Fruit fly (Drosophila melanogaster) whole organism, embryonic: ENCODE data around the gene sbr.

Experiments used
- Atf-2 ChIP-seq: fragments of 200-800 bp; sonication (Bioruptor generic); optimal IDR thresholded peaks from 2 replicates; lab custom pipeline; 2016; ENCODE audit warnings: missing biosample characterization, missing genetic modification characterization
- Awh ChIP-seq: fragments of 200-800 bp; sonication (Bioruptor generic); IDR thresholded peaks from 2 replicates; pipeline ENCODE4, ENCODE4 v1.3.6; 2022; ENCODE audit warnings: missing biosample characterization, missing genetic modification characterization
- Bgb ChIP-seq: fragments of 200-800 bp; sonication (Bioruptor generic); IDR thresholded peaks from 2 replicates; pipeline ENCODE4 v1.3.6; 2022; ENCODE audit warnings: missing biosample characterization, missing genetic modification characterization; ENCODE audit not compliant: partially characterized antibody
- BtbVII ChIP-seq: fragments of 200-800 bp; sonication (Bioruptor generic); optimal IDR thresholded peaks from 3 replicates; lab custom pipeline; 2017; ENCODE audit warnings: missing biosample characterization, mild to moderate bottlenecking, missing genetic modification characterization
- CG10462 ChIP-seq: fragments of 200-800 bp; sonication (Bioruptor generic); optimal IDR thresholded peaks from 2 replicates; lab custom pipeline; 2016; ENCODE audit warnings: missing biosample characterization, missing genetic modification characterization
- CG10543 ChIP-seq: fragments of 200-800 bp; sonication (Bioruptor generic); optimal IDR thresholded peaks from 3 replicates; lab custom pipeline; 2017; ENCODE audit warnings: missing biosample characterization, mild to moderate bottlenecking, missing genetic modification characterization, moderate library complexity
- CG11456 ChIP-seq: fragments of 200-800 bp; sonication (Bioruptor generic); IDR thresholded peaks from 3 replicates; pipeline ENCODE4 v1.3.6; 2022; ENCODE audit warnings: missing biosample characterization, missing genetic modification characterization
- CG12236 ChIP-seq: fragments of 200-800 bp; sonication (Bioruptor generic); optimal IDR thresholded peaks from 2 replicates; lab custom pipeline; 2016; ENCODE audit warnings: missing biosample characterization, missing genetic modification characterization
- CG12299 ChIP-seq: fragments of 200-800 bp; sonication (Bioruptor generic); optimal IDR thresholded peaks from 2 replicates; lab custom pipeline; 2018; ENCODE audit warnings: missing biosample characterization, mild to moderate bottlenecking, missing genetic modification characterization
- CG12744 ChIP-seq: fragments of 200-800 bp; sonication (Bioruptor generic); optimal IDR thresholded peaks from 2 replicates; lab custom pipeline; 2016; ENCODE audit warnings: missing biosample characterization, missing genetic modification characterization
- CG13624 ChIP-seq: fragments of 200-800 bp; sonication (Bioruptor generic); optimal IDR thresholded peaks from 2 replicates; lab custom pipeline; 2016; ENCODE audit warnings: missing biosample characterization, missing genetic modification characterization
- CG14860 ChIP-seq: fragments of 200-800 bp; sonication (Bioruptor generic); IDR thresholded peaks from 3 replicates; pipeline ENCODE4 v1.3.6; 2022; ENCODE audit warnings: missing biosample characterization, missing genetic modification characterization; ENCODE audit not compliant: partially characterized antibody
- CG14965 ChIP-seq: fragments of 200-800 bp; sonication (Bioruptor generic); optimal IDR thresholded peaks from 2 replicates; lab custom pipeline; 2016; ENCODE audit warnings: missing biosample characterization, missing genetic modification characterization, borderline replicate concordance
- CG16779 ChIP-seq: fragments of 200-800 bp; sonication (Bioruptor generic); IDR thresholded peaks from 2 replicates; pipeline ENCODE4 v1.3.6; 2022; ENCODE audit warnings: missing biosample characterization, missing genetic modification characterization
- CG16813 ChIP-seq: fragments of 200-800 bp; sonication (Bioruptor generic); IDR thresholded peaks from 3 replicates; pipeline ENCODE4 v1.3.6; 2022; ENCODE audit warnings: missing biosample characterization, missing genetic modification characterization; ENCODE audit not compliant: partially characterized antibody
- CG17802 ChIP-seq: fragments of 200-800 bp; sonication (Bioruptor generic); optimal IDR thresholded peaks from 2 replicates; lab custom pipeline; 2018; ENCODE audit warnings: missing biosample characterization, mild to moderate bottlenecking, missing genetic modification characterization, moderate library complexity
- CG17912 ChIP-seq: fragments of 200-800 bp; sonication (Bioruptor generic); optimal IDR thresholded peaks from 2 replicates; lab custom pipeline; 2018; ENCODE audit warnings: missing biosample characterization, mild to moderate bottlenecking, missing genetic modification characterization
- CG18011 ChIP-seq: fragments of 200-800 bp; sonication (Bioruptor generic); optimal IDR thresholded peaks from 2 replicates; lab custom pipeline; 2017; ENCODE audit warnings: missing biosample characterization, missing genetic modification characterization, mild to moderate bottlenecking, moderate library complexity, missing genotype
- CG34376 ChIP-seq: fragments of 200-800 bp; sonication (Bioruptor generic); optimal IDR thresholded peaks from 2 replicates; lab custom pipeline; 2018; ENCODE audit warnings: missing biosample characterization, mild to moderate bottlenecking, missing genetic modification characterization
- CG43689 ChIP-seq: fragments of 200-800 bp; sonication (Bioruptor generic); IDR thresholded peaks from 2 replicates; pipeline ENCODE4 v1.3.6; 2022; ENCODE audit warnings: missing biosample characterization, missing genetic modification characterization
- CG6765 ChIP-seq: fragments of 200-800 bp; sonication (Bioruptor generic); optimal IDR thresholded peaks from 3 replicates; lab custom pipeline; 2017; ENCODE audit warnings: missing biosample characterization, mild to moderate bottlenecking, missing genetic modification characterization
- CG6791 ChIP-seq: fragments of 200-800 bp; sonication (Bioruptor generic); IDR thresholded peaks from 3 replicates; pipeline ENCODE4 v1.3.6; 2022; ENCODE audit warnings: missing biosample characterization, missing genetic modification characterization; ENCODE audit not compliant: partially characterized antibody
- Dref ChIP-seq: fragments of 200-800 bp; sonication (Bioruptor generic); IDR thresholded peaks from 2 replicates; pipeline ENCODE4 v1.3.6; 2022; ENCODE audit warnings: missing biosample characterization, missing genetic modification characterization
- Gug ChIP-seq: fragments of 200-800 bp; sonication (Bioruptor generic); IDR thresholded peaks from 4 replicates; pipeline ENCODE4 v1.3.6; 2022; ENCODE audit warnings: missing biosample characterization, missing genetic modification characterization
- Hmr ChIP-seq: fragments of 200-800 bp; sonication (Bioruptor generic); optimal IDR thresholded peaks from 3 replicates; lab custom pipeline; 2017; ENCODE audit warnings: mild to moderate bottlenecking, missing biosample characterization, missing genetic modification reagents, missing genetic modification characterization
- Hr51 ChIP-seq, 2 experiments: fragments of 200-800 bp; sonication (Bioruptor generic); optimal IDR thresholded peaks; 2 replicates in 1 of 2; 3 replicates in 1 of 2; lab custom pipeline; 2016 to 2018; ENCODE audit warnings: missing biosample characterization in 2 of 2, missing genetic modification characterization in 2 of 2, mild to moderate bottlenecking in 1 of 2, moderate library complexity in 1 of 2
- Pdp1 ChIP-seq, 2 experiments: fragments of 200-800 bp; sonication (Bioruptor generic); optimal IDR thresholded peaks; 3 replicates each; lab custom pipeline; 2016; ENCODE audit warnings: missing biosample characterization in 2 of 2, missing genetic modification characterization in 2 of 2, mild to moderate bottlenecking in 1 of 2, moderate library complexity in 1 of 2
- Sin3A ChIP-seq: fragments of >200 bp; optimal IDR thresholded peaks from 2 replicates; lab custom pipeline; 2018
- TFAM ChIP-seq: fragments of 200-800 bp; sonication (Bioruptor generic); optimal IDR thresholded peaks from 2 replicates; lab custom pipeline; 2017; ENCODE audit warnings: missing biosample characterization, missing genetic modification characterization, inconsistent platforms
- cg ChIP-seq: fragments of 200-800 bp; sonication (Bioruptor generic); optimal IDR thresholded peaks from 3 replicates; lab custom pipeline; 2019; ENCODE audit warnings: missing biosample characterization, mild to moderate bottlenecking, missing genetic modification characterization, moderate library complexity
- chif ChIP-seq, 2 experiments: fragments of 200-800 bp; sonication (Bioruptor generic); optimal IDR thresholded peaks; 3 replicates each; lab custom pipeline; 2016; ENCODE audit warnings: missing biosample characterization in 2 of 2, missing genetic modification characterization in 2 of 2
- chm ChIP-seq: fragments of 200-800 bp; sonication (Bioruptor generic); IDR thresholded peaks from 2 replicates; pipeline ENCODE4 v1.3.6; 2022; ENCODE audit warnings: missing biosample characterization, missing genetic modification characterization
- crp ChIP-seq, 2 experiments: fragments of 200-800 bp; sonication (Bioruptor generic); optimal IDR thresholded peaks; 2 replicates in 1 of 2; 3 replicates in 1 of 2; lab custom pipeline; 2017; ENCODE audit warnings: missing biosample characterization in 2 of 2, missing genetic modification characterization in 2 of 2, mild to moderate bottlenecking in 1 of 2, moderate library complexity in 1 of 2
- en ChIP-seq: fragments of 200-800 bp; sonication (Bioruptor generic); optimal IDR thresholded peaks from 2 replicates; lab custom pipeline; 2016; ENCODE audit warnings: missing biosample characterization, missing genetic modification characterization
- fu2 ChIP-seq: fragments of 200-800 bp; sonication (Bioruptor generic); optimal IDR thresholded peaks from 2 replicates; lab custom pipeline; 2016; ENCODE audit warnings: missing biosample characterization, missing genetic modification characterization
- gce ChIP-seq: fragments of 200-800 bp; sonication (Bioruptor generic); IDR thresholded peaks from 3 replicates; pipeline ENCODE4 v1.3.6; 2022; ENCODE audit warnings: missing biosample characterization, missing genetic modification characterization
- gro ChIP-seq: fragments of 200-800 bp; sonication (Bioruptor generic); optimal IDR thresholded peaks from 2 replicates; lab custom pipeline; 2016; ENCODE audit warnings: missing biosample characterization, missing genetic modification characterization
- hbn ChIP-seq: fragments of 200-800 bp; sonication (Bioruptor generic); IDR thresholded peaks from 2 replicates; pipeline ENCODE4 v1.3.6; 2022; ENCODE audit warnings: missing biosample characterization, missing genetic modification characterization; ENCODE audit not compliant: partially characterized antibody
- jigr1 ChIP-seq: fragments of 200-800 bp; sonication (Bioruptor generic); IDR thresholded peaks from 3 replicates; pipeline ENCODE4 v1.3.6; 2022; ENCODE audit warnings: missing biosample characterization, missing genetic modification characterization
- lola ChIP-seq, 3 experiments: fragments of >200 bp in 2 of 3; fragments of 200-800 bp in 1 of 3; sonication (Bioruptor generic) in 1 of 3; optimal IDR thresholded peaks; 2 replicates each; lab custom pipeline; 2017 to 2019; ENCODE audit warnings: missing biosample characterization in 3 of 3, missing genetic modification characterization in 3 of 3, mild to moderate bottlenecking in 1 of 3, moderate library complexity in 1 of 3
- maf-S ChIP-seq: fragments of 200-800 bp; sonication (Bioruptor generic); optimal IDR thresholded peaks from 2 replicates; lab custom pipeline; 2016; ENCODE audit warnings: missing biosample characterization, missing genetic modification characterization
- nerfin-1 ChIP-seq: fragments of 200-800 bp; sonication (Bioruptor generic); optimal IDR thresholded peaks from 3 replicates; lab custom pipeline; 2019; ENCODE audit warnings: missing biosample characterization, mild to moderate bottlenecking, missing genetic modification characterization, moderate library complexity
- schlank ChIP-seq: fragments of 200-800 bp; sonication (Bioruptor generic); optimal IDR thresholded peaks from 2 replicates; lab custom pipeline; 2018; ENCODE audit warnings: missing biosample characterization, mild to moderate bottlenecking, missing genetic modification characterization
- shn ChIP-seq: fragments of 200-800 bp; sonication (Bioruptor generic); optimal IDR thresholded peaks from 3 replicates; lab custom pipeline; 2016; ENCODE audit warnings: missing biosample characterization, missing genetic modification characterization
- slou ChIP-seq: fragments of 200-800 bp; sonication (Bioruptor generic); optimal IDR thresholded peaks from 3 replicates; lab custom pipeline; 2016; ENCODE audit warnings: missing biosample characterization, missing genetic modification characterization
- ssp ChIP-seq: fragments of 200-800 bp; sonication (Bioruptor generic); IDR thresholded peaks from 2 replicates; pipeline ENCODE4 v1.3.6; 2022; ENCODE audit warnings: missing biosample characterization, missing genetic modification characterization
- toy ChIP-seq: fragments of 200-800 bp; sonication (Bioruptor generic); IDR thresholded peaks from 2 replicates; pipeline ENCODE4 v1.3.6; 2022; ENCODE audit warnings: missing biosample characterization, missing genetic modification characterization
- twi ChIP-seq: fragments of 200-800 bp; optimal IDR thresholded peaks from 2 replicates; lab custom pipeline; 2019; ENCODE audit warnings: missing biosample characterization, mild to moderate bottlenecking, missing genetic modification characterization, moderate library complexity

sbr gene

dm6 chrX:10802457-10803378 lies 44.2 kb downstream of the sbr start (continued):
- TF ChIP-seq CG10543 (GFP tag; lab: Kevin White, UChicago) (peak; percentile 9), twi (tag; lab: Kevin White, UChicago) (peak; percentile 42), BtbVII (peak; percentile 41), Hmr (GFP tag; lab: Kevin White, UChicago) (no peak), jigr1 (no peak), gro (no peak), Bgb (GFP tag; lab: Robert Waterston, UW) (no peak), CG43689 (GFP tag; lab: Robert Waterston, UW) (no peak), nerfin-1 (tag; lab: Kevin White, UChicago) (peak; percentile 55), Hr51 (GFP tag; optimal IDR thresholded peaks at IDR 0.05; lab: Kevin White, UChicago) (peak in 1 of 2 experiments; percentile 86), Dref (GFP tag; lab: Robert Waterston, UW) (no peak), CG11456 (no peak), CG14860 (no peak), schlank (no peak), Sin3A (lab: Kevin White, UChicago) (no peak), CG10462 (GFP tag; lab: Kevin White, UChicago) (peak; percentile 41), chm (GFP tag; lab: Robert Waterston, UW) (no peak), CG17802 (tag; lab: Kevin White, UChicago) (no peak), gce (GFP tag; lab: Robert Waterston, UW) (peak; percentile 8; the same call in 1 of the 3 replicates), en (no peak), CG12744 (GFP tag; lab: Kevin White, UChicago) (no peak), CG14965 (GFP tag; lab: Kevin White, UChicago) (no peak), CG34376 (GFP tag; lab: Kevin White, UChicago) (no peak), lola (GFP tag; optimal IDR thresholded peaks at IDR 0.05; lab: Kevin White, UChicago) (peak in 1 of 3 experiments; percentile 65), cg (GFP tag; lab: Kevin White, UChicago) (peak; percentile 80), slou (no peak), maf-S (GFP tag; lab: Kevin White, UChicago) (no peak), Gug (GFP tag; lab: Robert Waterston, UW) (no peak), CG6765 (GFP tag; lab: Kevin White, UChicago) (peak; percentile 52), TFAM (GFP tag; lab: Kevin White, UChicago) (no peak), fu2 (GFP tag; lab: Kevin White, UChicago) (no peak), CG16779 (GFP tag; lab: Robert Waterston, UW) (no peak), CG18011 (GFP tag; lab: Kevin White, UChicago) (no peak), toy (no peak), CG12299 (tag; lab: Kevin White, UChicago) (peak; percentile 57), Awh (GFP tag; lab: Robert Waterston, UW) (no peak), CG6791 (GFP tag; lab: Robert Waterston, UW) (no peak), CG12236 (no peak), CG16813 (no peak), shn (GFP tag; lab: Kevin White, UChicago) (no peak), CG17912 (no peak), chif (GFP tag; optimal IDR thresholded peaks at IDR 0.05; lab: Kevin White, UChicago) (no peak), crp (GFP tag; optimal IDR thresholded peaks at IDR 0.05; lab: Kevin White, UChicago) (no peak), Pdp1 (GFP tag; optimal IDR thresholded peaks at IDR 0.05; lab: Kevin White, UChicago) (peak in 1 of 2 experiments; percentile 27), hbn (GFP tag; lab: Robert Waterston, UW) (no peak), CG13624 (GFP tag; lab: Kevin White, UChicago) (no peak), ssp (GFP tag; lab: Robert Waterston, UW) (peak; percentile 22; the same call in 1 of the 2 replicates), Atf-2 (no peak)
